Fruit fly (Drosophila melanogaster): ENCODE data around the gene CG7878.

DNA sequence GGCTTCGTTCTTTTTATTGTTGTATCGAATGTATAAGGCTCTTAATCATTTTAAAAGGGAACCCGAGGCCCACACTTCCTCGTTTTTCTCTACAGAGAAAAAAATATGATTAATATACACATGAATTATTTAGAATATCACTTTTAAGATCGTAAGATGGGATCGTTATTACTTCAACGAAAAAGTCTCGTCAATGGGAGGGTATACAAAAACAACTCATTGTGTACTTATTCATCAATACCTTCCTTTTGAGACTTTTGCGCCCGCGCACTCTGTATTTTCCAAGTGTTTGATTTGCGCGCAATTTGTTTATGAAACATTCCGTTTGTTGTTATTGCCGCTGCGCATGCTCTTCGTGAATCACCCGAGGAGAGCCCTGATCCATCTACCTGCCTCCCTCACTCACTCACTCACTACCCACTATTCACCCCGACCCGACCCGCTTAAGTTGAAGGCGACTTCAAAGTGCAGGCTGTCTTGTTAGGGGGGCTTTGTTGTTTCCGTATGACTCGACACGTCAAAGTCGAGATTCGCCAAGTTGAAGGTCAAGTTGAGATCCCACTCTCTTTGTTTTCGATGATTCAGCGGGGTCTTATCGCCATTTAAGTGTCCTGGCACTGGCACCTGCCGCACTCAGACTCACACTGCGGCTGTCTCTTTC is 6.4 kb upstream of the CG7878 start:
- TF ChIP-seq h (optimal IDR thresholded peaks at IDR 0.05) (no peak), psq (optimal IDR thresholded peaks at IDR 0.05) (no peak)

All from Kc167 (cell line).